Worm (Caenorhabditis elegans) whole organism, L2 larva: ENCODE results near the gene F44B9.9.

Experiments
- F13H6.1 ChIP-seq: sonication (generic microtip); optimal IDR thresholded peaks from 2 replicates; lab custom pipeline; 2016; ENCODE audit warnings: missing genetic modification characterization, missing compliant biosample characterization
- Y55F3AM.14 ChIP-seq: fragments of 200-800 bp; sonication (Bioruptor generic); optimal IDR thresholded peaks from 2 replicates; lab custom pipeline; 2018; ENCODE audit warnings: mild to moderate bottlenecking, missing genetic modification characterization, missing compliant biosample characterization
- ZK546.5 ChIP-seq: sonication (generic microtip); optimal IDR thresholded peaks from 2 replicates; lab custom pipeline; 2017; ENCODE audit warnings: missing biosample characterization, missing genetic modification characterization
- alr-1 ChIP-seq: fragments of 150-350 bp; optimal IDR thresholded peaks from 2 replicates; lab custom pipeline; 2014; ENCODE audit warnings: missing biosample characterization, missing genetic modification characterization
- aly-2 ChIP-seq: fragments of 150-350 bp; optimal IDR thresholded peaks from 2 replicates; lab custom pipeline; 2014; ENCODE audit warnings: missing biosample characterization, missing genetic modification characterization
- ama-1 ChIP-seq: fragments of 150-350 bp; optimal IDR thresholded peaks from 2 replicates; lab custom pipeline; 2018; ENCODE audit warnings: inconsistent platforms
- blmp-1 ChIP-seq: sonication (generic microtip); optimal IDR thresholded peaks from 2 replicates; lab custom pipeline; 2017; ENCODE audit warnings: missing genetic modification characterization, mild to moderate bottlenecking, missing compliant biosample characterization, antibody characterized with exemption, moderate library complexity; ENCODE audit not compliant: insufficient read depth
- ceh-16 ChIP-seq: fragments of 150-350 bp; optimal IDR thresholded peaks from 2 replicates; lab custom pipeline; 2014; ENCODE audit warnings: missing biosample characterization, missing genetic modification characterization
- ceh-82 ChIP-seq: fragments of 150-350 bp; optimal IDR thresholded peaks from 2 replicates; lab custom pipeline; 2014; ENCODE audit warnings: missing biosample characterization, missing genetic modification characterization
- crh-2 ChIP-seq: sonication (generic microtip); optimal IDR thresholded peaks from 2 replicates; lab custom pipeline; 2017; ENCODE audit warnings: missing biosample characterization, missing genetic modification characterization
- dmd-4 ChIP-seq: sonication (generic microtip); optimal IDR thresholded peaks from 2 replicates; lab custom pipeline; 2017; ENCODE audit warnings: missing biosample characterization, missing genetic modification characterization
- egl-27 ChIP-seq: sonication (generic microtip); optimal IDR thresholded peaks from 3 replicates; lab custom pipeline; 2017; ENCODE audit warnings: missing biosample characterization, missing genetic modification reagents, missing genetic modification characterization
- elt-1 ChIP-seq: fragments of 150-350 bp; optimal IDR thresholded peaks from 2 replicates; lab custom pipeline; 2014; ENCODE audit warnings: missing biosample characterization, missing genetic modification characterization
- elt-3 ChIP-seq: sonication (generic microtip); optimal IDR thresholded peaks from 2 replicates; lab custom pipeline; 2017; ENCODE audit warnings: missing biosample characterization, missing genetic modification characterization
- gmeb-1 ChIP-seq: fragments of 150-350 bp; optimal IDR thresholded peaks from 2 replicates; lab custom pipeline; 2014; ENCODE audit warnings: missing biosample characterization, missing genetic modification characterization
- lin-13 ChIP-seq: fragments of 150-350 bp; optimal IDR thresholded peaks from 2 replicates; lab custom pipeline; 2014; ENCODE audit warnings: missing biosample characterization, missing genetic modification reagents, missing genetic modification characterization
- lin-39 ChIP-seq: fragments of 150-350 bp; optimal IDR thresholded peaks from 2 replicates; lab custom pipeline; 2014; ENCODE audit warnings: missing biosample characterization, missing genetic modification reagents, missing genetic modification characterization
- mbf-1 ChIP-seq: sonication (generic microtip); optimal IDR thresholded peaks from 2 replicates; lab custom pipeline; 2017; ENCODE audit warnings: missing biosample characterization, missing genetic modification characterization
- mdl-1 ChIP-seq, 2 experiments: fragments of 150-350 bp in 1 of 2; sonication (generic microtip) in 1 of 2; optimal IDR thresholded peaks; 2 replicates each; lab custom pipeline; 2017; ENCODE audit warnings: missing biosample characterization in 2 of 2, missing genetic modification characterization in 2 of 2
- nhr-237 ChIP-seq: fragments of 150-350 bp; optimal IDR thresholded peaks from 2 replicates; lab custom pipeline; 2014; ENCODE audit warnings: missing biosample characterization, missing genetic modification characterization
- nhr-25 ChIP-seq: fragments of 150-350 bp; sonication (generic microtip); optimal IDR thresholded peaks from 3 replicates; lab custom pipeline; 2014; ENCODE audit warnings: missing biosample characterization, missing genetic modification characterization
- nhr-77 ChIP-seq: fragments of 150-350 bp; optimal IDR thresholded peaks from 2 replicates; lab custom pipeline; 2014; ENCODE audit warnings: missing biosample characterization, missing genetic modification characterization
- skn-1 ChIP-seq: sonication (generic microtip); optimal IDR thresholded peaks from 2 replicates; lab custom pipeline; 2017; ENCODE audit warnings: missing biosample characterization, missing genetic modification characterization
- unc-62 ChIP-seq: fragments of 150-350 bp; optimal IDR thresholded peaks from 2 replicates; lab custom pipeline; 2014; ENCODE audit warnings: missing biosample characterization, missing genetic modification reagents, missing genetic modification characterization
- ztf-1 ChIP-seq: fragments of 200-800 bp; sonication (Bioruptor generic); conservative IDR thresholded peaks from 2 replicates; pipeline ENCODE4 v1.3.6; 2022; ENCODE audit warnings: missing genetic modification characterization, missing compliant biosample characterization
- ztf-11 ChIP-seq: sonication (generic microtip); optimal IDR thresholded peaks from 2 replicates; lab custom pipeline; 2017; ENCODE audit warnings: missing biosample characterization, missing genetic modification characterization
- ztf-4 ChIP-seq: fragments of 150-350 bp; optimal IDR thresholded peaks from 2 replicates; lab custom pipeline; 2014; ENCODE audit warnings: missing biosample characterization, missing genetic modification characterization

Gene F44B9.9

DNA sequence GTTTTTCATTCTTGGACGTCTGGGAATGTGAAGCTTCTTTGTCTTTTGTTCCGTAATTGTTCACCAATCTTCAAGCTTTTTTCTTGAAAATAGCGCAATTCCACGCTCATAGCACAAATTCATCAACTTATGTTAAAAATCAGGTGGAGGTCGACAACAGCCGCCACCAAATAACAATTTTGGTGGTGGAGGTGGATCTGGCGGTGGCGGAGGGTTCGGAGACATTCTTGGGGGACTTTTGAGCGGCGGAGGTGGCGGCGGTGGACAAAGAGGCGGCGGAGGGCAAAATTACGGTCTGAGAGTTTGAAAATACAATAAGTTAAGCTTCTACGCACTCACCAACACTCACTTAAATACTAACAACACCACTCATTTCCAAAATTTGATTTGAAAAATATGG is 48.9 kb downstream of the F44B9.9 start:
- TF ChIP-seq dmd-4 (tag; lab: Kevin White, UChicago) (no peak), lin-39 (tag; lab: Kevin White, UChicago) (no peak), gmeb-1 (no peak), F13H6.1 (tag; lab: Kevin White, UChicago) (no peak), mbf-1 (tag; lab: Kevin White, UChicago) (no peak), blmp-1 (tag; lab: Kevin White, UChicago) (no peak), crh-2 (no peak), ceh-82 (tag; lab: Kevin White, UChicago) (no peak), nhr-77 (tag; lab: Kevin White, UChicago) (no peak), alr-1 (tag; lab: Kevin White, UChicago) (no peak), ztf-4 (tag; lab: Kevin White, UChicago) (no peak), ZK546.5 (tag; lab: Kevin White, UChicago) (no peak), ceh-16 (tag; lab: Kevin White, UChicago) (no peak), skn-1 (tag; lab: Kevin White, UChicago) (no peak), lin-13 (GFP tag; lab: Kevin White, UChicago) (no peak)

DNA sequence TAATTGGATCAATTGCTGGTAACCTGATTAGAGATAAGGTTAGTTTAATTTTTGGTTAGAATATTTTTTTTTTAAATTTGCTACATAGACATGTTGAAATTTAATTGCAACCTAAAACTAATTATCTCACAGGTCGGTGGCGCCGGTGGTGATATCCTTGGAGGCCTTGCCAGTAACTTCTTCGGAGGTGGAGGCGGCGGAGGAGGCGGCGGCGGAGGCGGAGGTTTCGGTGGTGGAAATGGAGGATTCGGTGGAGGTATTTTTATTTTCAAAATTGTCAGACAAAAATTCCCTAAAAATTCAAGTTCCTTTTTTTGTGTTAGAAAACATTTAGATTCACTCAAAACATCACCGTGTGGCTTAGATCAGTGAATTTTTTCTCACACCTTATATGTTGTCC is 49.6 kb downstream of the F44B9.9 start:
- TF ChIP-seq ztf-1 (GFP tag; lab: Robert Waterston, UW) (no peak), aly-2 (tag; lab: Kevin White, UChicago) (no peak), mdl-1 (tag; optimal IDR thresholded peaks at IDR 0.05; lab: Kevin White, UChicago) (no peak), ama-1 (lab: Kevin White, UChicago) (no peak), unc-62 (no peak), nhr-237 (tag; lab: Kevin White, UChicago) (no peak), egl-27 (tag; lab: Kevin White, UChicago) (no peak), elt-3 (tag; lab: Kevin White, UChicago) (no peak), ceh-82 (tag; lab: Kevin White, UChicago) (no peak), Y55F3AM.14 (GFP tag; lab: Kevin White, UChicago) (no peak), ztf-11 (no peak), nhr-25 (no peak), lin-13 (GFP tag; lab: Kevin White, UChicago) (no peak), elt-1 (no peak)
